Worm (Caenorhabditis elegans): ENCODE results near the gene sms-3.

- no peak for TF ChIP-seq xnd-1 (tag; optimal IDR thresholded peaks at IDR 0.05)
- no peak for TF ChIP-seq tbx-9 (tag; optimal IDR thresholded peaks at IDR 0.05; ENCODE audit: borderline replicate concordance)
- TF ChIP-seq ceh-91 (GFP tag; IDR thresholded peaks at IDR 0.05) = no peak
These were observed 13.0 kb upstream of the sms-3 start, which contains the start of gene Y22D7AL.9 for ce11 chrIII:1613933-1614332.

Data from whole organism, young adult.